Fruit fly (Drosophila melanogaster) whole organism, larva: Measurements from ENCODE around the gene CG32266.

ENCODE experiments used
- noc ChIP-seq: fragments of 200-800 bp; sonication (Bioruptor generic); optimal IDR thresholded peaks from 3 replicates; lab custom pipeline; 2019; ENCODE audit warnings: missing biosample characterization, mild to moderate bottlenecking, missing genetic modification characterization, moderate library complexity

Gene CG32266

dm6 chr3L:3826541-3826940 lies 35.9 kb downstream of the CG32266 start:
- TF ChIP-seq noc (tag; lab: Kevin White, UChicago) = no peak

dm6 chr3L:3828111-3828510 lies 37.5 kb downstream of the CG32266 start:
- no peak for TF ChIP-seq noc (tag; lab: Kevin White, UChicago)
